Fruit fly (Drosophila melanogaster): Measurements from ENCODE around the gene Usp10.

Gene Usp10

DNA sequence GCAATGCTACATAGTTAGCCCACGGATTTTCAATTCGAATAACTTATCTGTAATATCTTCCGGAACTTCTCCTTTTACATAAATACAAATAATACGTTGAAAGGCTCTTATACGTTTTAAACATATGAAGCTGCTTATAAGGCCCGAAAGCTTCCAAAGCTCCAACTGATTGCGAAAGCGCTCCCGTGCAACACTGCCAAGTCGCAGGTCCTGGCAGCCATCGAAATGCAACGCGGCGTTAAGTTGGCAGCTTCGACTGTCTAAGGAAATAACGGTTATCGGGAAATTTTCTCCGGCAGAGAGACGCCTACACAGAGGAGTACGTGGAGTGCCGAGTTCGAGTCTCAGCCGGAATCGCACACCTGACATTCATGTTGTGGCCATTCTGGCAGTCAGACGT is 42.0 kb downstream of the Usp10 start, which contains the start of gene Glut1:
Glut1 (plus strand) TSS at position 393 of the 400 bp plus-strand sequence.
- TF ChIP-seq CTCF (optimal IDR thresholded peaks at IDR 0.05) (no peak), CG8478 (optimal IDR thresholded peaks at IDR 0.05) (no peak)

DNA sequence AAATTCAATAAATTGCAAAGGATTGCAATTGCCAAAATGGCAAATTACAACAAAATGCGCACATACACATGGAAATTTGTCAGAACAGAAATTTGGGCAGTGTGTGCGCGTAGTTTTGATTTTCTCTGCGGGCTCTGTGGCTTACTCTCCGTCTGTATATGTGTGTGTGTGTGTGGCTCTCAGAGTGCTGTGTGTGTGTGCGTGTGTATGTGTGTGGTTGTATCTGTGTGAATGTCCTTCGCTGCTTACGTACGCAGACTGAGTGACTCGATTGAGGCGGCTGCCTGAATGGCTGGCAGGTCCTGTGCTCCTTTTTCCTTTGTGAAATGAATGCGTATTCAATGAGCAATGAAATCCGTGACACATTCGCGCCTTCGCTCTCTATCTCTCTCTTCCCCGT is 43.2 kb downstream of the Usp10 start:
- TF ChIP-seq CG8478 (optimal IDR thresholded peaks at IDR 0.05) (no peak), CTCF (optimal IDR thresholded peaks at IDR 0.05) (no peak)

DNA sequence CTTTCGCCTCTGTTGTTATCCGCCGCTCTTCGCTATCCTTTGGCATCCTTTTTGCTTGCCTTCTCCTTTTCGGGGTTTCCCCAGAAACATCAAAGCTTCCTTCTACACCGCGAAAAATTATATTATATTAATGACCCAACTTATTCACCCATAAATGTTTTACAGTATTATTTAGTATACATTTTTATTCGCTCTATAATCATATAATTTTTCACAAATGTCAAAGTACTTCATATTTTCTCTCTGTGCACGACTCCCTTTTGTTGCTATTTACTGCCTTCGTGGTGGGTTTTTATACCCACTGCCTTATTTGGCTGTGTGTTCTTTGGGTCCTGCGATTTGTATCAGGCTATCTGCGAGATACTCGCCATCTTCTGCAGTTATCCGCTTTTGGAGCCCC is 45.5 kb downstream of the Usp10 start:
- TF ChIP-seq CG8478 (optimal IDR thresholded peaks at IDR 0.05), result no peak
- TF ChIP-seq CTCF (optimal IDR thresholded peaks at IDR 0.05), result no peak

All from S2 (cell line).